Worm (Caenorhabditis elegans) whole organism, mixed stage, embryonic: Measurements from ENCODE around the gene ddx-35.
A peak's percentile ranks its signal among the peaks of the same experiment; 100 is the strongest.

Source experiments
- bed-3 ChIP-seq: fragments of 200-800 bp; sonication (Bioruptor generic); optimal IDR thresholded peaks from 3 replicates; lab custom pipeline; 2018; ENCODE audit warnings: mild to moderate bottlenecking, missing genetic modification characterization, moderate library complexity, missing compliant biosample characterization
- blmp-1 ChIP-seq: fragments of 150-350 bp; optimal IDR thresholded peaks from 2 replicates; lab custom pipeline; 2014; ENCODE audit warnings: missing biosample characterization, missing genetic modification characterization
- ceh-39 ChIP-seq: fragments of 150-350 bp; optimal IDR thresholded peaks from 2 replicates; lab custom pipeline; 2014; ENCODE audit warnings: missing biosample characterization, missing genetic modification characterization
- ceh-43 ChIP-seq: fragments of 200-800 bp; sonication (Bioruptor generic); optimal IDR thresholded peaks from 2 replicates; lab custom pipeline; 2018; ENCODE audit warnings: mild to moderate bottlenecking, missing genetic modification characterization, moderate library complexity, missing compliant biosample characterization
- ceh-83 ChIP-seq: fragments of 200-800 bp; sonication (Bioruptor generic); optimal IDR thresholded peaks from 2 replicates; lab custom pipeline; 2018; ENCODE audit warnings: mild to moderate bottlenecking, missing genetic modification characterization, missing compliant biosample characterization
- ces-1 ChIP-seq: fragments of 150-350 bp; optimal IDR thresholded peaks from 2 replicates; lab custom pipeline; 2014; ENCODE audit warnings: missing biosample characterization, missing genetic modification reagents, missing genetic modification characterization
- cnd-1 ChIP-seq: fragments of 200-800 bp; sonication (Bioruptor generic); optimal IDR thresholded peaks from 2 replicates; lab custom pipeline; 2018; ENCODE audit warnings: mild to moderate bottlenecking, missing genetic modification characterization, missing compliant biosample characterization
- drap-1 ChIP-seq: fragments of 200-800 bp; sonication (Bioruptor generic); optimal IDR thresholded peaks from 3 replicates; lab custom pipeline; 2018; ENCODE audit warnings: mild to moderate bottlenecking, missing genetic modification characterization, missing compliant biosample characterization
- elt-3 ChIP-seq: fragments of 150-350 bp; optimal IDR thresholded peaks from 2 replicates; lab custom pipeline; 2014; ENCODE audit warnings: missing biosample characterization, missing genetic modification characterization
- flh-1 ChIP-seq: fragments of 200-800 bp; sonication (Bioruptor generic); optimal IDR thresholded peaks from 2 replicates; lab custom pipeline; 2018; ENCODE audit warnings: mild to moderate bottlenecking, missing genetic modification characterization, moderate library complexity, missing compliant biosample characterization
- ham-2 ChIP-seq: fragments of 200-800 bp; sonication (Bioruptor generic); optimal IDR thresholded peaks from 2 replicates; lab custom pipeline; 2018; ENCODE audit warnings: mild to moderate bottlenecking, missing genetic modification characterization, missing compliant biosample characterization
- hlh-1 ChIP-seq: fragments of 150-350 bp; optimal IDR thresholded peaks from 2 replicates; lab custom pipeline; 2014; ENCODE audit warnings: missing biosample characterization, missing genetic modification reagents, missing genetic modification characterization
- lin-13 ChIP-seq: fragments of 150-350 bp; optimal IDR thresholded peaks from 2 replicates; lab custom pipeline; 2014; ENCODE audit warnings: missing biosample characterization, missing genetic modification characterization
- lin-32 ChIP-seq: fragments of 200-800 bp; sonication (Bioruptor generic); optimal IDR thresholded peaks from 2 replicates; lab custom pipeline; 2018; ENCODE audit warnings: mild to moderate bottlenecking, missing genetic modification characterization, missing compliant biosample characterization
- lsy-2 ChIP-seq: fragments of 150-350 bp; optimal IDR thresholded peaks from 2 replicates; lab custom pipeline; 2014; ENCODE audit warnings: missing biosample characterization, missing genetic modification characterization
- mab-5 ChIP-seq: fragments of 150-350 bp; optimal IDR thresholded peaks from 2 replicates; lab custom pipeline; 2014; ENCODE audit warnings: missing biosample characterization, missing genetic modification characterization
- mep-1 ChIP-seq: fragments of 150-350 bp; optimal IDR thresholded peaks from 2 replicates; lab custom pipeline; 2017; ENCODE audit warnings: missing biosample characterization, missing genetic modification reagents, missing genetic modification characterization, inconsistent platforms
- mls-2 ChIP-seq: sonication (generic microtip); optimal IDR thresholded peaks from 2 replicates; lab custom pipeline; 2016; ENCODE audit warnings: mild to moderate bottlenecking, missing genetic modification characterization, moderate library complexity, missing compliant biosample characterization
- nhr-12 ChIP-seq: fragments of 150-350 bp; optimal IDR thresholded peaks from 2 replicates; lab custom pipeline; 2014; ENCODE audit warnings: missing biosample characterization, missing genetic modification characterization
- nhr-2 ChIP-seq: fragments of 150-350 bp; optimal IDR thresholded peaks from 2 replicates; lab custom pipeline; 2014; ENCODE audit warnings: missing biosample characterization, missing genetic modification characterization
- nhr-237 ChIP-seq: fragments of 150-350 bp; optimal IDR thresholded peaks from 2 replicates; lab custom pipeline; 2014; ENCODE audit warnings: missing biosample characterization, missing genetic modification characterization
- nhr-28 ChIP-seq: fragments of 150-350 bp; optimal IDR thresholded peaks from 2 replicates; lab custom pipeline; 2014; ENCODE audit warnings: missing biosample characterization, missing genetic modification characterization
- nhr-76 ChIP-seq: sonication (generic microtip); optimal IDR thresholded peaks from 2 replicates; lab custom pipeline; 2017; ENCODE audit warnings: missing biosample characterization, missing genetic modification characterization
- pha-4 ChIP-seq: fragments of 150-350 bp; optimal IDR thresholded peaks from 2 replicates; lab custom pipeline; 2018; ENCODE audit warnings: missing biosample characterization, missing genetic modification reagents, missing genetic modification characterization
- sem-2 ChIP-seq: fragments of 200-800 bp; sonication (Bioruptor generic); optimal IDR thresholded peaks from 2 replicates; lab custom pipeline; 2018; ENCODE audit warnings: mild to moderate bottlenecking, missing genetic modification characterization, missing compliant biosample characterization
- snpc-4 ChIP-seq: fragments of 150-350 bp; optimal IDR thresholded peaks from 2 replicates; lab custom pipeline; 2014; ENCODE audit warnings: missing biosample characterization, missing genetic modification characterization
- sptf-1 ChIP-seq: sonication (generic microtip); optimal IDR thresholded peaks from 2 replicates; lab custom pipeline; 2017; ENCODE audit warnings: mild to moderate bottlenecking, missing genetic modification characterization, moderate library complexity, missing compliant biosample characterization
- unc-120 ChIP-seq: sonication (generic microtip); optimal IDR thresholded peaks from 2 replicates; lab custom pipeline; 2017; ENCODE audit warnings: missing genetic modification characterization, missing compliant biosample characterization; ENCODE audit not compliant: poor library complexity, severe bottlenecking
- unc-39 ChIP-seq: fragments of 150-350 bp; optimal IDR thresholded peaks from 2 replicates; lab custom pipeline; 2014; ENCODE audit warnings: missing biosample characterization, missing genetic modification characterization
- unc-62 ChIP-seq: fragments of 150-350 bp; optimal IDR thresholded peaks from 2 replicates; lab custom pipeline; 2014; ENCODE audit warnings: missing biosample characterization, missing genetic modification reagents, missing genetic modification characterization
- zip-8 ChIP-seq: fragments of 150-350 bp; optimal IDR thresholded peaks from 2 replicates; lab custom pipeline; 2014; ENCODE audit warnings: missing biosample characterization, missing genetic modification characterization

Gene ddx-35

ce11 chrIII:1584216-1584715 lies 30.0 kb upstream of the ddx-35 start:
- no peak for TF ChIP-seq ces-1 (GFP tag; lab: Kevin White, UChicago)
- TF ChIP-seq elt-3: no peak
- TF ChIP-seq sem-2 (GFP tag; lab: Kevin White, UChicago): no peak
- no peak for TF ChIP-seq unc-39 (tag; lab: Kevin White, UChicago)
- no peak for TF ChIP-seq lin-32 (GFP tag; lab: Kevin White, UChicago)
- TF ChIP-seq cnd-1 (tag; lab: Kevin White, UChicago): no peak
- no peak for TF ChIP-seq ceh-39
- no peak for TF ChIP-seq hlh-1
- TF ChIP-seq lsy-2 (tag; lab: Kevin White, UChicago): no peak
- no peak for TF ChIP-seq bed-3 (GFP tag; lab: Kevin White, UChicago)

- TF ChIP-seq ceh-39 (no peak), nhr-76 (no peak), blmp-1 (tag; lab: Kevin White, UChicago) (no peak), lsy-2 (tag; lab: Kevin White, UChicago) (no peak), hlh-1 (no peak), nhr-28 (tag; lab: Kevin White, UChicago) (no peak), drap-1 (GFP tag; lab: Kevin White, UChicago) (no peak), lin-32 (GFP tag; lab: Kevin White, UChicago) (no peak), mls-2 (no peak), ham-2 (GFP tag; lab: Kevin White, UChicago) (no peak), pha-4 (tag; lab: Kevin White, UChicago) (no peak), unc-62 (GFP tag; lab: Kevin White, UChicago) (no peak), nhr-2 (tag; lab: Kevin White, UChicago) (no peak), sptf-1 (tag; lab: Kevin White, UChicago) (no peak)
These were observed 29.3 kb upstream of the ddx-35 start for ce11 chrIII:1583529-1583928.

DNA sequence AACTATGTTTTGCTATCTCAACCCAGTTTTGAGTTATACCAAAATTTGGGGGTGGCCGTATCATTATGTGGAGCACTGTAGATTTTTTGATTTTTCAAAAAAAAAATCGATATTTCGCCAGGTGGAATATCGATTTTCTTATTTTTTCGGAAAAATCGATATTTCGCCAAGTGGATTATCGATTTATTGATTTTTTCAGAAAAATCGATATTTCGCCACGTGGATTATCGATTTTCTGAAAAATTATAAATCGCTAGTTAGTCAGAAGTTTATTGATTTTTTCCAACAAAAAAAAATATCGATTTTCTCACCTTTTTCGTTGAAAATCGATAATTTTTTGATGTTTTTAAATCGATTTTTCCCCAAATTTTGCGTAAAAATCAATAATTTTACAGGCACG lies 25.9 kb upstream of the ddx-35 start:
- TF ChIP-seq blmp-1 (tag; lab: Kevin White, UChicago) (no peak), hlh-1 (no peak), ceh-83 (GFP tag; lab: Kevin White, UChicago) (no peak), sptf-1 (tag; lab: Kevin White, UChicago) (no peak), nhr-76 (no peak)

DNA sequence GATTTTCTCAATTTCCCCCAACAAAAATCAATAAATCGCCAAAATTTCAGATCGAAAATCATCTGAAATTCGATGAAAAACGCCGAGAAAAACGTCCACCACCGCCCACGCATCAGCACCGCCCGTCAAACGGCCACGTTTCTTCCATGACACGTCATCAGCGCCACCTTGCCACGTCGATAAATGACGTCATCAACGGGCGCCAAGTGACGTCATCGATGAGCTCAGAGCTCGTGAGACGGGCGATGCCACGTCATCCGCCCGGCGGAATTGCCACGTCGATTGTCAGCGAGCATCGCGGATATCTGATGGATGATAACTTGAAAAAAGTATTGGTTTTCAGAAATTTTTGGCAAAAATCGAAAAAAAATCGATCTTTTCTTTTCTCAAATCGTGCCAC lies 24.8 kb upstream of the ddx-35 start:
- TF ChIP-seq zip-8 (tag; lab: Kevin White, UChicago) (peak; percentile 96), flh-1 (GFP tag; lab: Kevin White, UChicago) (no peak)

ce11 chrIII:1578566-1578965 lies 24.3 kb upstream of the ddx-35 start:
- TF ChIP-seq mab-5 (no peak), mls-2 (no peak), nhr-12 (tag; lab: Kevin White, UChicago) (no peak), unc-120 (tag; lab: Kevin White, UChicago) (no peak), cnd-1 (tag; lab: Kevin White, UChicago) (no peak), sptf-1 (tag; lab: Kevin White, UChicago) (no peak), bed-3 (GFP tag; lab: Kevin White, UChicago) (no peak), drap-1 (GFP tag; lab: Kevin White, UChicago) (no peak), sem-2 (GFP tag; lab: Kevin White, UChicago) (no peak), ceh-43 (GFP tag; lab: Kevin White, UChicago) (no peak), mep-1 (tag; lab: Kevin White, UChicago) (no peak), lsy-2 (tag; lab: Kevin White, UChicago) (no peak), lin-13 (no peak), nhr-2 (tag; lab: Kevin White, UChicago) (no peak), nhr-28 (tag; lab: Kevin White, UChicago) (no peak), nhr-76 (no peak), unc-62 (GFP tag; lab: Kevin White, UChicago) (no peak), snpc-4 (tag; lab: Kevin White, UChicago) (no peak), unc-39 (tag; lab: Kevin White, UChicago) (no peak)

DNA sequence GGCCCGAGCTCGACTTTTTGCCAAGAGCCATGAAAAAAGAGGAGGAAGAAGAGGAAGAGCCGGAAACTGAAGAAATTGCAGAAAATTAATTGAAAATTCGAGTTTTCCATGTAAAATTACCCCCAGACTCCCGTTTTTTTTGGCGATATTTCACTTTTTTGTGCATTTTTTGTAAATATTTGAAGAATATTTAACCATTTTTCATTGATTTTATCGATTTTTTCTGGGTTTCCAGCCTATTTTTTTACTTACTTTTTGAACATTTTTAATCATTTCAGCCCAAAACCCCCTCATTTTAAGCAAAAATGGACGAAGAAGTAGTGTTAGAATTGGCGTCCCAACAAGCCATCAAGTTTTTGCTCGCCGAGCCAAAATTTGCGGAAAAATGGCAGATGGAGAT lies 22.2 kb upstream of the ddx-35 start, which contains the start of gene Y22D7AL.7:
TSS of gene Y22D7AL.7 (plus strand) at position 301 of the 400 bp plus-strand sequence.
- TF ChIP-seq ces-1 (GFP tag; lab: Kevin White, UChicago) (no peak), lsy-2 (tag; lab: Kevin White, UChicago) (no peak), nhr-2 (tag; lab: Kevin White, UChicago) (no peak), elt-3 (no peak), ham-2 (GFP tag; lab: Kevin White, UChicago) (no peak), unc-39 (tag; lab: Kevin White, UChicago) (no peak), lin-13 (no peak), nhr-28 (tag; lab: Kevin White, UChicago) (no peak), ceh-43 (GFP tag; lab: Kevin White, UChicago) (no peak), ceh-83 (GFP tag; lab: Kevin White, UChicago) (no peak), lin-32 (GFP tag; lab: Kevin White, UChicago) (no peak), snpc-4 (tag; lab: Kevin White, UChicago) (no peak), nhr-237 (tag; lab: Kevin White, UChicago) (no peak)
- TF ChIP-seq, all 35 proteins: peak for 0
